Fruit fly (Drosophila melanogaster): ENCODE measurements around the gene CG9044.

Gene CG9044

dm6 chr2L:5981433-5982333, 32.4 kb downstream of the CG9044 start, which contains the start of gene eIF4A:
Gene eIF4A, plus strand, starts transcription at chr2L:5981764.
- TF ChIP-seq Dfd (GFP tag; optimal IDR thresholded peaks at IDR 0.05) (no peak), HLH106 (tag; optimal IDR thresholded peaks at IDR 0.05) (peak; percentile 14), dl (GFP tag; optimal IDR thresholded peaks at IDR 0.05; ENCODE audit: insufficient read depth in 1 of 2, partially characterized antibody in 2 of 2) (peak; percentile 70 to 84), sv (GFP tag; optimal IDR thresholded peaks at IDR 0.05) (no peak), h (GFP tag; optimal IDR thresholded peaks at IDR 0.05) (no peak), Hr83 (GFP tag; optimal IDR thresholded peaks at IDR 0.05; ENCODE audit: poor library complexity, severe bottlenecking) (no peak), lola (GFP tag; optimal IDR thresholded peaks at IDR 0.05) (no peak), jim (GFP tag; optimal IDR thresholded peaks at IDR 0.05) (no peak), OdsH (GFP tag; optimal IDR thresholded peaks at IDR 0.05) (no peak), brk (GFP tag; optimal IDR thresholded peaks at IDR 0.05) (no peak), Myc (optimal IDR thresholded peaks at IDR 0.05) (no peak), dmrt93B (GFP tag; optimal IDR thresholded peaks at IDR 0.05) (peak; percentile 50), N (GFP tag; optimal IDR thresholded peaks at IDR 0.05) (no peak), woc (GFP tag; optimal IDR thresholded peaks at IDR 0.05) (no peak), GATAd (GFP tag; optimal IDR thresholded peaks at IDR 0.05) (no peak), fru (GFP tag; optimal IDR thresholded peaks at IDR 0.05) (no peak), Hr78 (GFP tag; optimal IDR thresholded peaks at IDR 0.05) (no peak), Jra (GFP tag; optimal IDR thresholded peaks at IDR 0.05) (no peak), Hnf4 (GFP tag; optimal IDR thresholded peaks at IDR 0.05) (no peak), rgr (GFP tag; optimal IDR thresholded peaks at IDR 0.05) (peak; percentile 0), ey (GFP tag; optimal IDR thresholded peaks at IDR 0.05) (no peak), foxo (GFP tag; optimal IDR thresholded peaks at IDR 0.05) (no peak), Dif (GFP tag; optimal IDR thresholded peaks at IDR 0.05; ENCODE audit: partially characterized antibody) (peak; percentile 91), Sp1 (GFP tag; optimal IDR thresholded peaks at IDR 0.05) (no peak), tai (GFP tag; optimal IDR thresholded peaks at IDR 0.05) (peak; percentile 21), Abd-B (GFP tag; optimal IDR thresholded peaks at IDR 0.05) (no peak), sage (GFP tag; optimal IDR thresholded peaks at IDR 0.05) (no peak), CrebA (GFP tag; optimal IDR thresholded peaks at IDR 0.05; ENCODE audit: borderline replicate concordance) (no peak), Mio (GFP tag; optimal IDR thresholded peaks at IDR 0.05) (no peak), Rel (GFP tag; optimal IDR thresholded peaks at IDR 0.05) (no peak), Rel (tag; optimal IDR thresholded peaks at IDR 0.05) (peak; percentile 100), pan (optimal IDR thresholded peaks at IDR 0.05) (no peak), Vsx2 (GFP tag; optimal IDR thresholded peaks at IDR 0.05; ENCODE audit: partially characterized antibody) (no peak), CG32264 (GFP tag; optimal IDR thresholded peaks at IDR 0.05) (no peak), br (GFP tag; optimal IDR thresholded peaks at IDR 0.05) (no peak), CG9705 (GFP tag; optimal IDR thresholded peaks at IDR 0.05) (peak; percentile 5), psq (GFP tag; optimal IDR thresholded peaks at IDR 0.05) (no peak), usp (GFP tag; optimal IDR thresholded peaks at IDR 0.05) (no peak), dsf (GFP tag; optimal IDR thresholded peaks at IDR 0.05; ENCODE audit: borderline replicate concordance) (no peak)

dm6 chr2L:5982334-5982987, 33.2 kb downstream of the CG9044 start:
- TF ChIP-seq h (GFP tag; optimal IDR thresholded peaks at IDR 0.05): peak; percentile 72
- TF ChIP-seq GATAd (GFP tag; optimal IDR thresholded peaks at IDR 0.05): no peak
- no peak for TF ChIP-seq Vsx2 (GFP tag; optimal IDR thresholded peaks at IDR 0.05; ENCODE audit: partially characterized antibody)
- peak; percentile 11 for TF ChIP-seq CG9705 (GFP tag; optimal IDR thresholded peaks at IDR 0.05)
- TF ChIP-seq Rel (GFP tag; optimal IDR thresholded peaks at IDR 0.05): peak; percentile 32
- peak; percentile 75 for TF ChIP-seq Rel (tag; optimal IDR thresholded peaks at IDR 0.05)
- TF ChIP-seq br (GFP tag; optimal IDR thresholded peaks at IDR 0.05): peak; percentile 73
- TF ChIP-seq Dif (GFP tag; optimal IDR thresholded peaks at IDR 0.05; ENCODE audit: partially characterized antibody): peak; percentile 79
- TF ChIP-seq OdsH (GFP tag; optimal IDR thresholded peaks at IDR 0.05): peak; percentile 38
- no peak for TF ChIP-seq sage (GFP tag; optimal IDR thresholded peaks at IDR 0.05)
- TF ChIP-seq ey (GFP tag; optimal IDR thresholded peaks at IDR 0.05): peak; percentile 1
- TF ChIP-seq CG32264 (GFP tag; optimal IDR thresholded peaks at IDR 0.05): no peak
- no peak for TF ChIP-seq CrebA (GFP tag; optimal IDR thresholded peaks at IDR 0.05; ENCODE audit: borderline replicate concordance)
- no peak for TF ChIP-seq Hr78 (GFP tag; optimal IDR thresholded peaks at IDR 0.05)
- peak; percentile 32 for TF ChIP-seq psq (GFP tag; optimal IDR thresholded peaks at IDR 0.05)
- TF ChIP-seq Hnf4 (GFP tag; optimal IDR thresholded peaks at IDR 0.05): peak; percentile 78
- no peak for TF ChIP-seq N (GFP tag; optimal IDR thresholded peaks at IDR 0.05)
- peak; percentile 70 for TF ChIP-seq rgr (GFP tag; optimal IDR thresholded peaks at IDR 0.05)
- peak; percentile 73 for TF ChIP-seq Sp1 (GFP tag; optimal IDR thresholded peaks at IDR 0.05)
- TF ChIP-seq jim (GFP tag; optimal IDR thresholded peaks at IDR 0.05): no peak
- TF ChIP-seq Dfd (GFP tag; optimal IDR thresholded peaks at IDR 0.05): no peak
- TF ChIP-seq brk (GFP tag; optimal IDR thresholded peaks at IDR 0.05): no peak
- TF ChIP-seq tai (GFP tag; optimal IDR thresholded peaks at IDR 0.05): no peak
- TF ChIP-seq Mio (GFP tag; optimal IDR thresholded peaks at IDR 0.05): no peak
- no peak for TF ChIP-seq woc (GFP tag; optimal IDR thresholded peaks at IDR 0.05)
- TF ChIP-seq pan (optimal IDR thresholded peaks at IDR 0.05): no peak
- no peak for TF ChIP-seq dmrt93B (GFP tag; optimal IDR thresholded peaks at IDR 0.05)
- peak; percentile 52 for TF ChIP-seq fru (GFP tag; optimal IDR thresholded peaks at IDR 0.05)
- TF ChIP-seq usp (GFP tag; optimal IDR thresholded peaks at IDR 0.05): no peak
- peak; percentile 47 to 67 for TF ChIP-seq foxo (GFP tag; optimal IDR thresholded peaks at IDR 0.05)
- peak; percentile 64 for TF ChIP-seq Hr83 (GFP tag; optimal IDR thresholded peaks at IDR 0.05; ENCODE audit: poor library complexity, severe bottlenecking)
- no peak for TF ChIP-seq lola (GFP tag; optimal IDR thresholded peaks at IDR 0.05)
- TF ChIP-seq Myc (optimal IDR thresholded peaks at IDR 0.05): no peak
- no peak for TF ChIP-seq Abd-B (GFP tag; optimal IDR thresholded peaks at IDR 0.05)
- TF ChIP-seq Jra (GFP tag; optimal IDR thresholded peaks at IDR 0.05): peak; percentile 73
- peak in 1 of 2 experiments; percentile 46 for TF ChIP-seq dl (GFP tag; optimal IDR thresholded peaks at IDR 0.05; ENCODE audit: insufficient read depth in 1 of 2, partially characterized antibody in 2 of 2)
- peak; percentile 27 for TF ChIP-seq sv (GFP tag; optimal IDR thresholded peaks at IDR 0.05)
- peak; percentile 37 for TF ChIP-seq HLH106 (tag; optimal IDR thresholded peaks at IDR 0.05)

Data from whole organism, wandering third instar larva.